Fruit fly (Drosophila melanogaster): ENCODE results near the gene CG14330.
"Not testable (repeated sequence)": the region's sequence is repeated elsewhere in the genome, so short reads cannot be mapped to it uniquely, and the experiment has no call there.

The CG14330 gene

dm6 chr3R:17456676-17457075, at the start of gene CG14330:
CG14330 (minus strand) TSS chr3R:17456776.
- TF ChIP-seq noc (tag; optimal IDR thresholded peaks at IDR 0.05): not testable (repeated sequence)

- TF ChIP-seq noc (tag; optimal IDR thresholded peaks at IDR 0.05): no peak
Measured at dm6 chr3R:17505599-17505998, 49.0 kb upstream of the CG14330 start, which contains the start of gene Dscam3. Dscam3 (minus strand) TSS chr3R:17505667.

DNA sequence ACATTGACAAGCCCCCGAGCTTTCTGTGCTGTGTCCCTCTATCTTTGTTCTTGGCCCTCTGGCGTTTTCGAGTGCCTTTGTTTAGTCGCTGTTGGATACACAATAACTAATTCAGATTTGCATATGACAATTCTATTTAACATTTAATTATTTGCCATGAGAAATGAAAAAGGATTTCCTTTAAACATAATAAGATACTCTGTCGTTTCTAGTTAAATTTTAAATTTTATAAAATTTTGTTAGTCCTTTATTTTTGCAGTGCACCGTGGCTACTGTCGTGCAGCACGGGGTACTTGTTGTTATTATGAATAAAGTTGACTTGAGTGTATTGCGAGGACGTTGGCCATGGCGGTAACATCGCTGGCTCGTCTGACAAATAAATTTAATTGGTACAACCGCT, 46.3 kb upstream of the CG14330 start:
- TF ChIP-seq noc (tag; optimal IDR thresholded peaks at IDR 0.05): no peak

- TF ChIP-seq noc (tag; optimal IDR thresholded peaks at IDR 0.05): no peak
Measured at dm6 chr3R:17501108-17501507, 44.5 kb upstream of the CG14330 start.

DNA sequence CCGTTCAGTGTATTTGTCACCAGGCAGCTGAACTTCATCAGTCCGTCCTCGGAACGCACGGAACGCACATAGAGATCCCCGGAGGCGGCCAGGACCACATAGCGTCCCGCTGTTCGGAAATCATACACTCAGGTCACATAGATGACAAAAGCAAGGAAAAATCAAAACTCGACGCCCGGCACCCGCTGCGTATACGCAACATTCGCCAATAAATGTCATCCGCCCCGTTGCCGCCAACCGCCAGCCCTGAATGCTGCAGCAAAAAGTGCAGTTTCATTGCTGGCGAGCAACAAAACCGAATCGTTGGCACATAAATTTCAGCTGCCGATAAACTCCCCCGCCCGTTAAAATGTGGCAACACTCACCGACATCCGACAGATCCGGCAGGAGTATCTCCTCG, 35.5 kb upstream of the CG14330 start:
- no peak for TF ChIP-seq noc (tag; optimal IDR thresholded peaks at IDR 0.05)

- no peak for TF ChIP-seq noc (tag; optimal IDR thresholded peaks at IDR 0.05)
Measured at dm6 chr3R:17481262-17481661, 24.7 kb upstream of the CG14330 start.

DNA sequence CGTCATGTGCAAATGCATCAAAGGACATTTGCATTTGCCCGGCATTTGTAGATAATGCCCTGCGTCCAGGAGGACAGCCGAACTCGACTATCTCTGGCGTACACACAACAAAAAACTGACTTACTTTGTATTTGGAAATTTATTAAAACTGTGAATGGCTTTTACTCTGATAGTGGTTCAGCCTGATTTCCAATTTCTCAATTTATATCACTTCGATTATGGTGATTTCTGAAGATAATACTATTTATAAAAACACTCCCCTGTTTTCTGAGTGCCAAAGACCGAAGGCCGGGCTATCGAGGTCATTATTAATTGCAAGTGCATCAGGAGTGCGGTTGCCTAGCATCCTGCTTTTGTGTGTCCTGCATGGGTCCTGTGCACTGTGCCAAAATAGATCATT, 14.4 kb upstream of the CG14330 start:
- TF ChIP-seq noc (tag; optimal IDR thresholded peaks at IDR 0.05): no peak

- no peak for TF ChIP-seq noc (tag; optimal IDR thresholded peaks at IDR 0.05)
Measured at dm6 chr3R:17449402-17449801, 7.2 kb downstream of the CG14330 start.

- no peak for TF ChIP-seq noc (tag; optimal IDR thresholded peaks at IDR 0.05)
Measured at dm6 chr3R:17448758-17449157, 7.8 kb downstream of the CG14330 start, which contains the start of gene Eh. Eh (minus strand) TSS chr3R:17448858.

dm6 chr3R:17447615-17448014, 9.0 kb downstream of the CG14330 start:
- no peak for TF ChIP-seq noc (tag; optimal IDR thresholded peaks at IDR 0.05)

dm6 chr3R:17440628-17441027, 15.9 kb downstream of the CG14330 start, which contains the start of gene CG14331:
CG14331 (minus strand) TSS chr3R:17440728.
- no peak for TF ChIP-seq noc (tag; optimal IDR thresholded peaks at IDR 0.05)

dm6 chr3R:17434330-17434729, 22.2 kb downstream of the CG14330 start, which contains the start of gene CG44090:
CG44090 (minus strand) TSS chr3R:17434430.
- TF ChIP-seq noc (tag; optimal IDR thresholded peaks at IDR 0.05): no peak

DNA sequence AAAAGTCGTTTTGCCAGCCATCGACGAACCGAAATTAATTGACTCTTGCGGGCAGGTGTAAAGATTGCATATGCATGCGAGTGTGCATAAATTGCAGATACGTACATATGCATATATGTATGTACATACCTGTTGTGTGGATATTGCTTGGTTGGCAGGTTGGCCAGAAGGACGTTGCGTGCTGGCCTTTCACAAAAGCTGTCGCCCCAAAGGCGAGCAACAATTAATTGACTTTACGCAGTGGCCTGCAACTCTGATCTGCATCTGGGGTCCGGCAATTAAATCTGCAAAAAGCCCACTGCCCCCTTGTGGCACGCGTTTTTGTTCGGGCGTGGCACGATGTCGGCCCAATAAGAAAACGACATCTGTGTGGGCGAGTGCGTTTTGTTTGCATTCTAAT, 23.5 kb downstream of the CG14330 start:
- no peak for TF ChIP-seq noc (tag; optimal IDR thresholded peaks at IDR 0.05)

- no peak for TF ChIP-seq noc (tag; optimal IDR thresholded peaks at IDR 0.05)
Measured at dm6 chr3R:17430481-17430880, 26.1 kb downstream of the CG14330 start.

dm6 chr3R:17426265-17426664, 30.3 kb downstream of the CG14330 start:
- TF ChIP-seq noc (tag; optimal IDR thresholded peaks at IDR 0.05): no peak

DNA sequence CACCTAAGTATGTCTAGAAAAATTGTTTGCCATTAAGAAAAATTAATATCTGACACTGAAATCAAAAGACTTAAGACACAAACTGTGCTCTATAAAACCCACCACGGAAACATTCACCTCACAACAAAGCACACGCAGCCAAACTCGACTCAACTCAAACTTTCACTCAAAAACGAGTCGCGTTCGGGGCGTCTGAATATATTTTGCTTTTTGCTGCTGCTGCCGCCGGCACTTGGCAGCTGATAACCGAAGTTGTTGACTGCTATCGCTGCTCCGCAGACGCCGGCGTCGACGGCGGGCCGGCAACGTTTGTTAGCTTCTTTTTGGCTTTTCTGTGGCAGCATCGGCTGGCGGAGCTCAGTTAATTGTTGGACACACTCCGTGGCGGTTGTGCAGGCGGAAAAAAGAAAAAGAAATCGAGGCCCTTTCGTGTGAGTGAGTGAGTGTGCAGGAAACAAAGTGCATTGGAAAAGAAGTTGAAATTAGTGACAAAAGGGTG, 31.1 kb downstream of the CG14330 start, which contains the start of gene cysu:
TSS of gene cysu (plus strand) at position 352 of the 499 bp plus-strand sequence.
- TF ChIP-seq noc (tag; optimal IDR thresholded peaks at IDR 0.05): no peak

DNA sequence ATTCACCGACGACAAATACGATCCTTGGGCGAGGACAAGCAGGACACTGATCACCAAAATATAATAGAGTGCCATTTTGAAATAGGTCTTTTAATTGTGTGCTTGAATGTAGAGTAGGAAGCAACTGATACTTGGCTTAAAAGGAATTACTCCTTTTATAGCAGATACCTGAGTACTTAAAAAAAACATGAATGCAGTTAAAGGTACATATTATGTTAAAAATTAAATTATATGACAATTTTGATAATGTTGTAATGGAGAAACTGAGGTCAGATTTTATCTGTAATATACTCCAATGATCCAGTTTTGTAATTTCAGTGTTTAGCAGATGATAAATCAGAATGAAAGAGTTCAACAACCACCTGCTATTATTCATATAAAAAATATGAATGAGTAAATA, 34.5 kb downstream of the CG14330 start, which contains the start of gene CG14332:
TSS of gene CG14332 (minus strand) at position 101 of the 400 bp plus-strand sequence.
- TF ChIP-seq noc (tag; optimal IDR thresholded peaks at IDR 0.05): no peak

- TF ChIP-seq noc (tag; optimal IDR thresholded peaks at IDR 0.05): no peak
Measured at dm6 chr3R:17420338-17420737, 36.2 kb downstream of the CG14330 start, which contains the start of gene CG42835. CG42835 (plus strand) TSS chr3R:17420638.

Measured in whole organism, larva.